Worm (Caenorhabditis elegans) whole organism, L4 larva: ENCODE measurements around the gene Y51A2D.13.

ENCODE experiments used
- D1046.2 ChIP-seq: fragments of 200-800 bp; sonication (Bioruptor generic); IDR thresholded peaks from 2 replicates; pipeline ENCODE4 v1.3.6; 2022; ENCODE audit warnings: missing genetic modification characterization, missing compliant biosample characterization
- Y48G9A.11 ChIP-seq: fragments of 200-800 bp; sonication (Bioruptor generic); IDR thresholded peaks from 2 replicates; pipeline ENCODE4 v1.3.6; 2022; ENCODE audit warnings: missing genetic modification reagents, missing genetic modification characterization, missing compliant biosample characterization
- Y5F2A.4 ChIP-seq: fragments of 200-800 bp; sonication (Bioruptor generic); optimal IDR thresholded peaks from 2 replicates; lab custom pipeline; 2018; ENCODE audit warnings: mild to moderate bottlenecking, missing genetic modification characterization, missing compliant biosample characterization
- Y75B8A.6 ChIP-seq: fragments of 200-800 bp; sonication (Bioruptor generic); IDR thresholded peaks from 2 replicates; pipeline ENCODE4 v1.3.6; 2022; ENCODE audit warnings: missing genetic modification reagents, missing genetic modification characterization, missing compliant biosample characterization
- ZK337.2 ChIP-seq: fragments of 200-800 bp; sonication (Bioruptor generic); IDR thresholded peaks from 2 replicates; pipeline ENCODE4 v1.3.6; 2022; ENCODE audit warnings: missing genetic modification reagents, missing genetic modification characterization, missing compliant biosample characterization
- ZK546.5 ChIP-seq, 2 experiments: sonication (generic microtip); optimal IDR thresholded peaks; 2 replicates each; lab custom pipeline; 2017; ENCODE audit warnings: missing biosample characterization in 2 of 2, missing genetic modification characterization in 2 of 2
- aha-1 ChIP-seq: fragments of 150-350 bp; peaks from one replicate; lab custom pipeline; 2014; ENCODE audit warnings: missing biosample characterization, missing genetic modification characterization
- aly-2 ChIP-seq: sonication (generic microtip); optimal IDR thresholded peaks from 2 replicates; lab custom pipeline; 2018; ENCODE audit warnings: missing biosample characterization, missing genetic modification characterization
- ama-1 ChIP-seq: fragments of 150-350 bp; optimal IDR thresholded peaks from 2 replicates; lab custom pipeline; 2014; ENCODE audit warnings: inconsistent platforms, mixed read lengths
- attf-4 ChIP-seq: sonication (generic microtip); optimal IDR thresholded peaks from 3 replicates; lab custom pipeline; 2017; ENCODE audit warnings: missing biosample characterization, missing genetic modification characterization
- ceh-20 ChIP-seq: fragments of 200-800 bp; sonication (Bioruptor generic); IDR thresholded peaks from 2 replicates; pipeline ENCODE4 v1.3.6; 2022; ENCODE audit warnings: missing genetic modification reagents, missing genetic modification characterization, missing compliant biosample characterization
- ces-1 ChIP-seq: fragments of 150-350 bp; sonication (generic microtip); optimal IDR thresholded peaks from 4 replicates; lab custom pipeline; 2014; ENCODE audit warnings: missing biosample characterization, missing genetic modification reagents, missing genetic modification characterization
- daf-12 ChIP-seq: fragments of 150-350 bp; optimal IDR thresholded peaks from 2 replicates; lab custom pipeline; 2014; ENCODE audit warnings: missing biosample characterization, missing genetic modification reagents, missing genetic modification characterization
- dmd-8 ChIP-seq: fragments of 200-800 bp; sonication (Bioruptor generic); IDR thresholded peaks from 2 replicates; pipeline ENCODE4 v1.3.6; 2022; ENCODE audit warnings: missing genetic modification characterization, missing compliant biosample characterization
- duxl-1 ChIP-seq: sonication (generic microtip); optimal IDR thresholded peaks from 2 replicates; lab custom pipeline; 2016; ENCODE audit warnings: mild to moderate bottlenecking, missing genetic modification characterization, moderate library complexity, missing compliant biosample characterization; ENCODE audit not compliant: poor library complexity
- dve-1 ChIP-seq: sonication (generic microtip); optimal IDR thresholded peaks from 2 replicates; lab custom pipeline; 2017; ENCODE audit warnings: antibody characterized with exemption, mild to moderate bottlenecking, missing genetic modification characterization, missing compliant biosample characterization; ENCODE audit not compliant: insufficient read depth
- egl-27 ChIP-seq: sonication (generic microtip); optimal IDR thresholded peaks from 3 replicates; lab custom pipeline; 2017; ENCODE audit warnings: missing biosample characterization, missing genetic modification reagents, missing genetic modification characterization
- gei-8 ChIP-seq: fragments of 200-800 bp; sonication (Bioruptor generic); optimal IDR thresholded peaks from 2 replicates; lab custom pipeline; 2018; ENCODE audit warnings: mild to moderate bottlenecking, missing genetic modification characterization, missing compliant biosample characterization
- hlh-30 ChIP-seq: sonication (generic microtip); optimal IDR thresholded peaks from 2 replicates; lab custom pipeline; 2017; ENCODE audit warnings: antibody characterized with exemption, mild to moderate bottlenecking, missing genetic modification characterization, missing compliant biosample characterization; ENCODE audit not compliant: insufficient read depth
- hmg-1.1 ChIP-seq: fragments of 200-800 bp; sonication (Bioruptor generic); IDR thresholded peaks from 2 replicates; pipeline ENCODE4 v1.3.6; 2022; ENCODE audit warnings: missing genetic modification reagents, missing genetic modification characterization, missing compliant biosample characterization
- jun-1 ChIP-seq: fragments of 150-350 bp; optimal IDR thresholded peaks from 2 replicates; lab custom pipeline; 2014; ENCODE audit warnings: missing biosample characterization, missing genetic modification reagents, missing genetic modification characterization
- lin-1 ChIP-seq: fragments of 200-800 bp; sonication (Bioruptor generic); IDR thresholded peaks from 2 replicates; pipeline ENCODE4 v1.3.6; 2022; ENCODE audit warnings: missing genetic modification reagents, missing genetic modification characterization, missing compliant biosample characterization
- lin-13 ChIP-seq: fragments of 150-350 bp; optimal IDR thresholded peaks from 2 replicates; lab custom pipeline; 2014; ENCODE audit warnings: missing biosample characterization, missing genetic modification reagents, missing genetic modification characterization
- lir-3 ChIP-seq: sonication (generic microtip); optimal IDR thresholded peaks from 2 replicates; lab custom pipeline; 2016; ENCODE audit warnings: mild to moderate bottlenecking, missing genetic modification characterization, missing compliant biosample characterization
- lsy-2 ChIP-seq, 2 experiments: fragments of 150-350 bp in 1 of 2; sonication (generic microtip) in 1 of 2; optimal IDR thresholded peaks; 2 replicates each; lab custom pipeline; 2014 to 2017; ENCODE audit warnings: missing biosample characterization in 2 of 2, missing genetic modification characterization in 2 of 2
- madf-5 ChIP-seq, 2 experiments: fragments of 200-800 bp; sonication (Bioruptor generic); IDR thresholded peaks; 2 replicates each; pipeline ENCODE4 v1.3.6; 2022; ENCODE audit warnings: missing compliant biosample characterization in 2 of 2, missing genetic modification characterization in 2 of 2
- mes-2 ChIP-seq: sonication (generic microtip); optimal IDR thresholded peaks from 2 replicates; lab custom pipeline; 2016; ENCODE audit warnings: missing genotype, mild to moderate bottlenecking, missing genetic modification characterization, missing compliant biosample characterization; ENCODE audit not compliant: poor library complexity, severe bottlenecking
- mxl-2 ChIP-seq: fragments of 200-800 bp; sonication (Bioruptor generic); conservative IDR thresholded peaks from 2 replicates; pipeline ENCODE4 v1.3.6; 2022; ENCODE audit warnings: missing genetic modification reagents, missing genetic modification characterization, missing compliant biosample characterization
- nhr-102 ChIP-seq: sonication (generic microtip); optimal IDR thresholded peaks from 2 replicates; lab custom pipeline; 2016; ENCODE audit warnings: mild to moderate bottlenecking, missing genetic modification characterization, moderate library complexity, missing compliant biosample characterization
- nhr-111 ChIP-seq: fragments of 200-800 bp; sonication (Bioruptor generic); optimal IDR thresholded peaks from 2 replicates; lab custom pipeline; 2018; ENCODE audit warnings: mild to moderate bottlenecking, missing genetic modification characterization, missing compliant biosample characterization
- nhr-237 ChIP-seq: sonication (generic microtip); optimal IDR thresholded peaks from 2 replicates; lab custom pipeline; 2017; ENCODE audit warnings: missing biosample characterization, missing genetic modification characterization
- nhr-25 ChIP-seq: sonication (generic microtip); optimal IDR thresholded peaks from 2 replicates; lab custom pipeline; 2017; ENCODE audit warnings: missing genetic modification characterization, mild to moderate bottlenecking, missing compliant biosample characterization, antibody characterized with exemption, moderate library complexity, borderline replicate concordance; ENCODE audit not compliant: insufficient read depth
- nhr-41 ChIP-seq: fragments of 200-800 bp; sonication (Bioruptor generic); IDR thresholded peaks from 2 replicates; pipeline ENCODE4 v1.3.6; 2022; ENCODE audit warnings: missing genetic modification reagents, missing genetic modification characterization, missing compliant biosample characterization
- nhr-42 ChIP-seq: fragments of 200-800 bp; sonication (Bioruptor generic); IDR thresholded peaks from 2 replicates; pipeline ENCODE4 v1.3.6; 2022; ENCODE audit warnings: missing genetic modification characterization, missing compliant biosample characterization
- nhr-48 ChIP-seq: sonication (generic microtip); optimal IDR thresholded peaks from 2 replicates; lab custom pipeline; 2016; ENCODE audit warnings: mild to moderate bottlenecking, missing genetic modification characterization, missing compliant biosample characterization
- nhr-6 ChIP-seq: fragments of 150-350 bp; optimal IDR thresholded peaks from 2 replicates; lab custom pipeline; 2014; ENCODE audit warnings: missing biosample characterization, missing genetic modification characterization
- nhr-77 ChIP-seq: fragments of 150-350 bp; optimal IDR thresholded peaks from 2 replicates; lab custom pipeline; 2014; ENCODE audit warnings: missing biosample characterization, missing genetic modification characterization
- php-3 ChIP-seq: fragments of 200-800 bp; sonication (Bioruptor generic); IDR thresholded peaks from 2 replicates; pipeline ENCODE4 v1.3.6; 2022; ENCODE audit warnings: missing genetic modification reagents, missing genetic modification characterization, missing compliant biosample characterization
- rbr-2 ChIP-seq: sonication (generic microtip); optimal IDR thresholded peaks from 2 replicates; lab custom pipeline; 2016; ENCODE audit warnings: missing genotype, missing genetic modification characterization, missing compliant biosample characterization
- saeg-2 ChIP-seq: fragments of 200-800 bp; sonication (Bioruptor generic); IDR thresholded peaks from 2 replicates; pipeline ENCODE4 v1.3.6; 2022; ENCODE audit warnings: missing genetic modification reagents, missing genetic modification characterization, missing compliant biosample characterization
- sdz-12 ChIP-seq: fragments of 200-800 bp; sonication (Bioruptor generic); optimal IDR thresholded peaks from 2 replicates; lab custom pipeline; 2018; ENCODE audit warnings: mild to moderate bottlenecking, missing genetic modification characterization, missing compliant biosample characterization
- snpc-4 ChIP-seq: fragments of 150-350 bp; optimal IDR thresholded peaks from 2 replicates; lab custom pipeline; 2014; ENCODE audit warnings: missing biosample characterization, missing genetic modification characterization
- tag-97 ChIP-seq: fragments of 200-800 bp; sonication (Bioruptor generic); IDR thresholded peaks from 2 replicates; pipeline ENCODE4 v1.3.6; 2022; ENCODE audit warnings: missing genetic modification characterization, missing compliant biosample characterization
- unc-62 ChIP-seq, 3 experiments: fragments of 150-350 bp in 1 of 3; sonication (generic microtip); optimal IDR thresholded peaks in 2 of 3; peaks in 1 of 3; 1 replicate in 1 of 3; 2 replicates in 2 of 3; lab custom pipeline; 2014 to 2017; ENCODE audit warnings: missing biosample characterization in 3 of 3, missing genetic modification characterization in 3 of 3, missing genetic modification reagents in 3 of 3, missing genotype in 1 of 3
- zag-1 ChIP-seq: fragments of 150-350 bp; optimal IDR thresholded peaks from 2 replicates; lab custom pipeline; 2014; ENCODE audit warnings: missing biosample characterization, missing genetic modification characterization
- zfp-2 ChIP-seq: sonication (generic microtip); optimal IDR thresholded peaks from 2 replicates; lab custom pipeline; 2016; ENCODE audit warnings: mild to moderate bottlenecking, missing genetic modification characterization, missing compliant biosample characterization
- zfp-3 ChIP-seq: fragments of 200-800 bp; sonication (Bioruptor generic); conservative IDR thresholded peaks from 2 replicates; pipeline ENCODE4 v1.3.6; 2022; ENCODE audit warnings: missing genetic modification reagents, missing genetic modification characterization, missing compliant biosample characterization
- ztf-11 ChIP-seq: fragments of 150-350 bp; optimal IDR thresholded peaks from 2 replicates; lab custom pipeline; 2014; ENCODE audit warnings: missing biosample characterization, missing genetic modification characterization
- ztf-7 ChIP-seq: fragments of 150-350 bp; optimal IDR thresholded peaks from 2 replicates; lab custom pipeline; 2014; ENCODE audit warnings: missing biosample characterization, missing genetic modification characterization

Y51A2D.13 gene

DNA sequence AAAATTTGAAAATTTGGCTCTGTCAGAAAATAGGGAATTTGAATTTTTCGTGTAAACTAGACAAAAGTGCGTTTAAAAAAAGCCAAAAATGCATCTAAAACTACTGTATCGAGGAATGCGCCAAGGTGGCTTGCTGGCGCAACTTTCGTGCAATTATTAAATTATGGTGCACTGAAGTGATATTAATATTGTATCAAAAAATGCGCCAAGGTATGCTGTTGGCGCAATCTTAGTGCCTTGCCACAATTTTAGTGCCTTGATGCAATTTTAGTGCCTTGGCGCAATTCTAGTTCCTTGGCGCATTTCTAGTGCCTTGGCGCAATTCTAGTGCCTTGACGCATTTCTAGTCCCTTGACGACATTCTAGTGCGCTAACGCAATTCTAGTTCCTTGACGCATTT, 4.5 kb downstream of the Y51A2D.13 start:
- TF ChIP-seq nhr-77 (tag; lab: Kevin White, UChicago), result peak; percentile 23
- peak; percentile 18 for TF ChIP-seq nhr-48
- TF ChIP-seq unc-62 (GFP tag; optimal IDR thresholded peaks at IDR 0.05 in 1 of 2; lab: Kevin White, UChicago), result peak in 1 of 2 experiments; percentile 88
- no peak for TF ChIP-seq unc-62 (tag; optimal IDR thresholded peaks at IDR 0.05; lab: Kevin White, UChicago)
- no peak for TF ChIP-seq nhr-41 (GFP tag; lab: Robert Waterston, UW)
- 0 out of 2 replicates have a peak, but pooled peaks have one; percentile 37 for TF ChIP-seq saeg-2 (GFP tag; lab: Robert Waterston, UW)
- TF ChIP-seq mxl-2 (GFP tag; lab: Robert Waterston, UW), result peak; percentile 19; the same call in 1 of the 2 replicates
- no peak for TF ChIP-seq nhr-42
- TF ChIP-seq mes-2, result peak; percentile 8

DNA sequence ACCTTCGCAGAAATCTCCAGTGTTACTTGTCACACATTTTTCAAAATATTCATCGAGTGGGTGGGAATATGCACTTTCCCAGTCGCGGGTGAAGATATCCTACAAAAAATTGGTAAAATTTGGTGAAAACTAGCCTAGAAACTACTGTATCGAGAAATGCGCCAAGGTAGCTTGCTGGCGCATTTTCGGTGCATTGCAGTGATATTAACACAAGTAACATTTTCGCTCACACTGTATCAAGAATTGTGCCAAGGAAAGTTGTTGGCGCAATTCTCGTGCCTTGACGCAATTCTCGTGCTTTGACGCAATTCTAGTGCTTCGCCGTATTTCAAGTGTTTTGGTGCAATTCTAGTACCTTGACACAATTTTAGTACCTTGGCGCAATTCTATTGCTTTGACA, 6.4 kb downstream of the Y51A2D.13 start:
- TF ChIP-seq snpc-4 (tag; lab: Kevin White, UChicago) (no peak), tag-97 (GFP tag; lab: Robert Waterston, UW) (no peak), nhr-6 (no peak), aly-2 (tag; lab: Kevin White, UChicago) (no peak), egl-27 (tag; lab: Kevin White, UChicago) (no peak), zfp-2 (tag; lab: Kevin White, UChicago) (no peak), nhr-77 (tag; lab: Kevin White, UChicago) (no peak), ztf-11 (tag; lab: Kevin White, UChicago) (no peak), ces-1 (GFP tag; lab: Kevin White, UChicago) (no peak), ZK337.2 (GFP tag; lab: Robert Waterston, UW) (no peak), Y48G9A.11 (GFP tag; lab: Robert Waterston, UW) (no peak), lin-13 (GFP tag; lab: Kevin White, UChicago) (peak; percentile 79), lsy-2 (tag; optimal IDR thresholded peaks at IDR 0.05; lab: Kevin White, UChicago) (peak; percentile 77 to 82), zfp-3 (GFP tag; lab: Robert Waterston, UW) (no peak; the same call in 1 of the 2 replicates), lin-1 (GFP tag; lab: Robert Waterston, UW) (no peak), ama-1 (no peak), gei-8 (peak; percentile 61), jun-1 (tag; lab: Kevin White, UChicago) (no peak), ceh-20 (no peak), nhr-48 (no peak), attf-4 (tag; lab: Kevin White, UChicago) (no peak), nhr-102 (tag; lab: Kevin White, UChicago) (no peak), daf-12 (no peak), dmd-8 (no peak), aha-1 (peak; percentile 89), mes-2 (no peak), ZK546.5 (tag; optimal IDR thresholded peaks at IDR 0.05; lab: Kevin White, UChicago) (no peak), zag-1 (tag; lab: Kevin White, UChicago) (no peak), lir-3 (tag; lab: Kevin White, UChicago) (no peak), rbr-2 (tag; lab: Kevin White, UChicago) (no peak), ztf-7 (tag; lab: Kevin White, UChicago) (no peak), dve-1 (tag; lab: Kevin White, UChicago) (no peak), php-3 (GFP tag; lab: Robert Waterston, UW) (no peak), D1046.2 (GFP tag; lab: Robert Waterston, UW) (no peak), duxl-1 (tag; lab: Kevin White, UChicago) (no peak), hmg-1.1 (no peak), Y75B8A.6 (GFP tag; lab: Robert Waterston, UW) (no peak), sdz-12 (GFP tag; lab: Kevin White, UChicago) (no peak), mxl-2 (GFP tag; lab: Robert Waterston, UW) (no peak), nhr-42 (no peak), nhr-111 (peak; percentile 11), madf-5 (GFP tag; IDR thresholded peaks at IDR 0.05; lab: Robert Waterston, UW) (no peak), Y5F2A.4 (GFP tag; lab: Kevin White, UChicago) (no peak), nhr-25 (tag; lab: Kevin White, UChicago) (peak; percentile 82), nhr-237 (tag; lab: Kevin White, UChicago) (no peak), hlh-30 (tag; lab: Kevin White, UChicago) (no peak)
